Worm (Caenorhabditis elegans) whole organism, L1 larva: ENCODE measurements around the gene marg-1.

ENCODE experiments used
- aha-1 ChIP-seq: fragments of 150-350 bp; optimal IDR thresholded peaks from 2 replicates; lab custom pipeline; 2014; ENCODE audit warnings: missing biosample characterization, missing genetic modification characterization
- ama-1 ChIP-seq: fragments of 150-350 bp; optimal IDR thresholded peaks from 2 replicates; lab custom pipeline; 2014
- ceh-82 ChIP-seq, 3 experiments: fragments of 150-350 bp in 1 of 3; sonication (generic microtip) in 2 of 3; optimal IDR thresholded peaks; 2 replicates each; lab custom pipeline; 2014 to 2017; ENCODE audit warnings: missing biosample characterization in 3 of 3, missing genetic modification characterization in 3 of 3
- ces-1 ChIP-seq: fragments of 150-350 bp; optimal IDR thresholded peaks from 2 replicates; lab custom pipeline; 2014; ENCODE audit warnings: missing biosample characterization, missing genetic modification reagents, missing genetic modification characterization
- efl-1 ChIP-seq, 4 experiments: fragments of 150-350 bp; optimal IDR thresholded peaks in 3 of 4; peaks in 1 of 4; 1 replicate in 1 of 4; 2 replicates in 3 of 4; lab custom pipeline; 2014; ENCODE audit warnings: missing biosample characterization in 2 of 4, missing genetic modification characterization in 2 of 4, missing genetic modification reagents in 2 of 4
- mdl-1 ChIP-seq, 2 experiments: fragments of 150-350 bp; optimal IDR thresholded peaks; 2 replicates each; lab custom pipeline; 2014 to 2017; ENCODE audit warnings: missing biosample characterization in 2 of 2, missing genetic modification characterization in 2 of 2, inconsistent platforms in 1 of 2
- tbx-2 ChIP-seq: sonication (generic microtip); optimal IDR thresholded peaks from 2 replicates; lab custom pipeline; 2016; ENCODE audit warnings: missing genetic modification characterization, missing compliant biosample characterization
- unc-62 ChIP-seq: fragments of 150-350 bp; optimal IDR thresholded peaks from 2 replicates; lab custom pipeline; 2014; ENCODE audit warnings: missing biosample characterization, missing genetic modification reagents, missing genetic modification characterization

DNA sequence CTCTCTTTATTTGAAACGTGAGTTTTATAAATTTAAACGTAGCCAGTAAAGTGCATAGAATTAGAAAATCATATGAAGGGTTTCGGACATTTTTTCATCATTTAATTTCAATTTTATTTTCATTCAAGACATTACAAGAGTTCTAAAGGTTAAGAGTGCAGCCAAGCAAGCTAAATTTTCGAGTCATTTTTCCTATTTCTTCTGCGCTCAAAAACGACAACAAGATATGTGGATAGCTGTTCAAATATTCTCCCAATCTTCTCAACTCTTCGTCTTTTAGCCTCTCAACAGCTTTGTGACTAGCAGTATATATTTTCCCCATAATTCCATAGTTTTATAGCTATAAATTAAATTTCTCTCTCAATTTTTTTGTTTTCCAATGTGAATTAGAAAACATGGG is 2.7 kb upstream of the marg-1 start:
- no peak for TF ChIP-seq efl-1 (optimal IDR thresholded peaks at IDR 0.05; lab: Kevin White, UChicago)
- no peak for TF ChIP-seq efl-1 (GFP tag; optimal IDR thresholded peaks at IDR 0.05 in 1 of 2; lab: Kevin White, UChicago)
- no peak for TF ChIP-seq tbx-2 (tag; lab: Kevin White, UChicago)
- TF ChIP-seq ceh-82 (tag; optimal IDR thresholded peaks at IDR 0.05; lab: Kevin White, UChicago) = no peak
- TF ChIP-seq ama-1 (lab: Kevin White, UChicago) = no peak
- TF ChIP-seq mdl-1 (tag; optimal IDR thresholded peaks at IDR 0.05; lab: Kevin White, UChicago) = no peak
- TF ChIP-seq aha-1 (tag; lab: Kevin White, UChicago) = no peak
- TF ChIP-seq unc-62 (GFP tag; lab: Kevin White, UChicago) = no peak
- TF ChIP-seq ces-1 = no peak
